Worm (Caenorhabditis elegans) whole organism, mixed stage, embryonic: ENCODE data around the gene F11D5.7.

ENCODE experiments used
- M03D4.4 ChIP-seq: sonication (generic microtip); optimal IDR thresholded peaks from 2 replicates; lab custom pipeline; 2017; ENCODE audit warnings: mild to moderate bottlenecking, missing genetic modification characterization, missing compliant biosample characterization
- bed-3 ChIP-seq: fragments of 200-800 bp; sonication (Bioruptor generic); optimal IDR thresholded peaks from 3 replicates; lab custom pipeline; 2018; ENCODE audit warnings: mild to moderate bottlenecking, missing genetic modification characterization, moderate library complexity, missing compliant biosample characterization
- ceh-39 ChIP-seq: fragments of 150-350 bp; optimal IDR thresholded peaks from 2 replicates; lab custom pipeline; 2014; ENCODE audit warnings: missing biosample characterization, missing genetic modification characterization
- ceh-43 ChIP-seq: fragments of 200-800 bp; sonication (Bioruptor generic); optimal IDR thresholded peaks from 2 replicates; lab custom pipeline; 2018; ENCODE audit warnings: mild to moderate bottlenecking, missing genetic modification characterization, moderate library complexity, missing compliant biosample characterization
- ceh-83 ChIP-seq: fragments of 200-800 bp; sonication (Bioruptor generic); optimal IDR thresholded peaks from 2 replicates; lab custom pipeline; 2018; ENCODE audit warnings: mild to moderate bottlenecking, missing genetic modification characterization, missing compliant biosample characterization
- cnd-1 ChIP-seq: fragments of 200-800 bp; sonication (Bioruptor generic); optimal IDR thresholded peaks from 2 replicates; lab custom pipeline; 2018; ENCODE audit warnings: mild to moderate bottlenecking, missing genetic modification characterization, missing compliant biosample characterization
- drap-1 ChIP-seq: fragments of 200-800 bp; sonication (Bioruptor generic); optimal IDR thresholded peaks from 3 replicates; lab custom pipeline; 2018; ENCODE audit warnings: mild to moderate bottlenecking, missing genetic modification characterization, missing compliant biosample characterization
- elt-1 ChIP-seq: sonication (generic microtip); optimal IDR thresholded peaks from 2 replicates; lab custom pipeline; 2017; ENCODE audit warnings: missing genetic modification characterization, mild to moderate bottlenecking, missing compliant biosample characterization, antibody characterized with exemption, moderate library complexity, borderline replicate concordance; ENCODE audit not compliant: insufficient read depth
- elt-3 ChIP-seq: fragments of 150-350 bp; optimal IDR thresholded peaks from 2 replicates; lab custom pipeline; 2014; ENCODE audit warnings: missing biosample characterization, missing genetic modification characterization
- flh-1 ChIP-seq: fragments of 200-800 bp; sonication (Bioruptor generic); optimal IDR thresholded peaks from 2 replicates; lab custom pipeline; 2018; ENCODE audit warnings: mild to moderate bottlenecking, missing genetic modification characterization, moderate library complexity, missing compliant biosample characterization
- ham-2 ChIP-seq: fragments of 200-800 bp; sonication (Bioruptor generic); optimal IDR thresholded peaks from 2 replicates; lab custom pipeline; 2018; ENCODE audit warnings: mild to moderate bottlenecking, missing genetic modification characterization, missing compliant biosample characterization
- hlh-1 ChIP-seq: fragments of 150-350 bp; optimal IDR thresholded peaks from 2 replicates; lab custom pipeline; 2014; ENCODE audit warnings: missing biosample characterization, missing genetic modification reagents, missing genetic modification characterization
- lin-13 ChIP-seq: fragments of 150-350 bp; optimal IDR thresholded peaks from 2 replicates; lab custom pipeline; 2014; ENCODE audit warnings: missing biosample characterization, missing genetic modification characterization
- lin-32 ChIP-seq: fragments of 200-800 bp; sonication (Bioruptor generic); optimal IDR thresholded peaks from 2 replicates; lab custom pipeline; 2018; ENCODE audit warnings: mild to moderate bottlenecking, missing genetic modification characterization, missing compliant biosample characterization
- mab-5 ChIP-seq: fragments of 150-350 bp; optimal IDR thresholded peaks from 2 replicates; lab custom pipeline; 2014; ENCODE audit warnings: missing biosample characterization, missing genetic modification characterization
- mep-1 ChIP-seq: fragments of 150-350 bp; optimal IDR thresholded peaks from 2 replicates; lab custom pipeline; 2017; ENCODE audit warnings: missing biosample characterization, missing genetic modification reagents, missing genetic modification characterization, inconsistent platforms
- mls-2 ChIP-seq: sonication (generic microtip); optimal IDR thresholded peaks from 2 replicates; lab custom pipeline; 2016; ENCODE audit warnings: mild to moderate bottlenecking, missing genetic modification characterization, moderate library complexity, missing compliant biosample characterization
- nhr-12 ChIP-seq: fragments of 150-350 bp; optimal IDR thresholded peaks from 2 replicates; lab custom pipeline; 2014; ENCODE audit warnings: missing biosample characterization, missing genetic modification characterization
- nhr-2 ChIP-seq: fragments of 150-350 bp; optimal IDR thresholded peaks from 2 replicates; lab custom pipeline; 2014; ENCODE audit warnings: missing biosample characterization, missing genetic modification characterization
- nhr-28 ChIP-seq: fragments of 150-350 bp; optimal IDR thresholded peaks from 2 replicates; lab custom pipeline; 2014; ENCODE audit warnings: missing biosample characterization, missing genetic modification characterization
- nhr-76 ChIP-seq: sonication (generic microtip); optimal IDR thresholded peaks from 2 replicates; lab custom pipeline; 2017; ENCODE audit warnings: missing biosample characterization, missing genetic modification characterization
- pha-4 ChIP-seq: fragments of 150-350 bp; optimal IDR thresholded peaks from 2 replicates; lab custom pipeline; 2018; ENCODE audit warnings: missing biosample characterization, missing genetic modification reagents, missing genetic modification characterization
- sem-2 ChIP-seq: fragments of 200-800 bp; sonication (Bioruptor generic); optimal IDR thresholded peaks from 2 replicates; lab custom pipeline; 2018; ENCODE audit warnings: mild to moderate bottlenecking, missing genetic modification characterization, missing compliant biosample characterization
- sptf-1 ChIP-seq: sonication (generic microtip); optimal IDR thresholded peaks from 2 replicates; lab custom pipeline; 2017; ENCODE audit warnings: mild to moderate bottlenecking, missing genetic modification characterization, moderate library complexity, missing compliant biosample characterization
- tbx-8 ChIP-seq: fragments of 200-800 bp; sonication (Bioruptor generic); optimal IDR thresholded peaks from 2 replicates; lab custom pipeline; 2018; ENCODE audit warnings: mild to moderate bottlenecking, missing genetic modification characterization, moderate library complexity, missing compliant biosample characterization
- unc-120 ChIP-seq: sonication (generic microtip); optimal IDR thresholded peaks from 2 replicates; lab custom pipeline; 2017; ENCODE audit warnings: missing genetic modification characterization, missing compliant biosample characterization; ENCODE audit not compliant: poor library complexity, severe bottlenecking
- unc-39 ChIP-seq: fragments of 150-350 bp; optimal IDR thresholded peaks from 2 replicates; lab custom pipeline; 2014; ENCODE audit warnings: missing biosample characterization, missing genetic modification characterization
- zip-8 ChIP-seq: fragments of 150-350 bp; optimal IDR thresholded peaks from 2 replicates; lab custom pipeline; 2014; ENCODE audit warnings: missing biosample characterization, missing genetic modification characterization
- ztf-11 ChIP-seq: fragments of 150-350 bp; optimal IDR thresholded peaks from 2 replicates; lab custom pipeline; 2014; ENCODE audit warnings: missing biosample characterization, missing genetic modification characterization

F11D5.7 gene

ce11 chrX:3271673-3272072 is 32.5 kb upstream of the F11D5.7 start, which contains the start of gene K09C4.9:
Gene K09C4.9, minus strand, starts transcription at chrX:3271773.
- no peak for TF ChIP-seq hlh-1 (tag; lab: Kevin White, UChicago)
- no peak for TF ChIP-seq M03D4.4
- no peak for TF ChIP-seq bed-3 (GFP tag; lab: Kevin White, UChicago)
- no peak for TF ChIP-seq elt-1
- no peak for TF ChIP-seq flh-1 (GFP tag; lab: Kevin White, UChicago)
- no peak for TF ChIP-seq lin-13 (tag; lab: Kevin White, UChicago)
- no peak for TF ChIP-seq sptf-1 (tag; lab: Kevin White, UChicago)
- TF ChIP-seq, all 35 proteins: peak for 0

ce11 chrX:3272580-3272979 is 31.6 kb upstream of the F11D5.7 start, which contains the start of gene K09C4.7:
Gene K09C4.7, plus strand, starts transcription at chrX:3272880.
- TF ChIP-seq elt-3 (tag; lab: Kevin White, UChicago) (no peak), ceh-83 (GFP tag; lab: Kevin White, UChicago) (no peak), unc-39 (tag; lab: Kevin White, UChicago) (no peak), nhr-76 (tag; lab: Kevin White, UChicago) (no peak), sptf-1 (tag; lab: Kevin White, UChicago) (no peak), M03D4.4 (no peak), unc-120 (tag; lab: Kevin White, UChicago) (no peak), elt-1 (no peak), mep-1 (tag; lab: Kevin White, UChicago) (no peak), ceh-43 (GFP tag; lab: Kevin White, UChicago) (no peak), lin-32 (GFP tag; lab: Kevin White, UChicago) (no peak), zip-8 (no peak), sem-2 (GFP tag; lab: Kevin White, UChicago) (no peak), pha-4 (tag; lab: Kevin White, UChicago) (no peak), cnd-1 (tag; lab: Kevin White, UChicago) (no peak), ceh-39 (tag; lab: Kevin White, UChicago) (no peak), lin-13 (tag; lab: Kevin White, UChicago) (no peak), flh-1 (GFP tag; lab: Kevin White, UChicago) (no peak)
- TF ChIP-seq, all 35 proteins: peak for 0

- TF ChIP-seq nhr-2 (tag; lab: Kevin White, UChicago) (no peak), bed-3 (GFP tag; lab: Kevin White, UChicago) (no peak), nhr-12 (tag; lab: Kevin White, UChicago) (no peak), lin-13 (tag; lab: Kevin White, UChicago) (no peak), mab-5 (tag; lab: Kevin White, UChicago) (no peak), nhr-28 (no peak), sptf-1 (tag; lab: Kevin White, UChicago) (no peak), lin-32 (GFP tag; lab: Kevin White, UChicago) (no peak), ztf-11 (tag; lab: Kevin White, UChicago) (no peak), mls-2 (tag; lab: Kevin White, UChicago) (no peak), tbx-8 (GFP tag; lab: Kevin White, UChicago) (no peak), hlh-1 (tag; lab: Kevin White, UChicago) (no peak), flh-1 (GFP tag; lab: Kevin White, UChicago) (no peak), ceh-39 (tag; lab: Kevin White, UChicago) (no peak), ceh-83 (GFP tag; lab: Kevin White, UChicago) (no peak)
Measured at ce11 chrX:3280130-3280529, 24.0 kb upstream of the F11D5.7 start, which contains the start of gene K09C4.10. Gene K09C4.10, minus strand, starts transcription at chrX:3280230.

ce11 chrX:3282306-3282705 is 21.9 kb upstream of the F11D5.7 start, which contains the start of gene K09C4.5:
Gene K09C4.5, plus strand, starts transcription at chrX:3282631.
- TF ChIP-seq nhr-12 (tag; lab: Kevin White, UChicago), result no peak
- TF ChIP-seq drap-1 (GFP tag; lab: Kevin White, UChicago), result no peak
- TF ChIP-seq hlh-1 (tag; lab: Kevin White, UChicago), result no peak
- no peak for TF ChIP-seq mls-2 (tag; lab: Kevin White, UChicago)
- no peak for TF ChIP-seq nhr-2 (tag; lab: Kevin White, UChicago)
- TF ChIP-seq elt-3 (tag; lab: Kevin White, UChicago), result no peak
- TF ChIP-seq nhr-76 (tag; lab: Kevin White, UChicago), result no peak
- no peak for TF ChIP-seq ham-2 (GFP tag; lab: Kevin White, UChicago)
- no peak for TF ChIP-seq mab-5 (tag; lab: Kevin White, UChicago)
- no peak for TF ChIP-seq M03D4.4
- no peak for TF ChIP-seq unc-39 (tag; lab: Kevin White, UChicago)
- TF ChIP-seq zip-8, result no peak
- no peak for TF ChIP-seq pha-4 (tag; lab: Kevin White, UChicago)
- no peak for TF ChIP-seq ceh-39 (tag; lab: Kevin White, UChicago)
- TF ChIP-seq, all 35 proteins: peak for 0
